Worm (Caenorhabditis elegans) whole organism, L4 larva: ENCODE results near the gene Y48A6B.7.

ENCODE experiments used
- D1046.2 ChIP-seq: fragments of 200-800 bp; sonication (Bioruptor generic); IDR thresholded peaks from 2 replicates; pipeline ENCODE4 v1.3.6; 2022; ENCODE audit warnings: missing genetic modification characterization, missing compliant biosample characterization
- F10B5.3 ChIP-seq: sonication (generic microtip); optimal IDR thresholded peaks from 2 replicates; lab custom pipeline; 2016; ENCODE audit warnings: mild to moderate bottlenecking, missing genetic modification characterization, missing compliant biosample characterization
- R02D3.7 ChIP-seq: fragments of 150-350 bp; sonication (generic microtip); optimal IDR thresholded peaks from 3 replicates; lab custom pipeline; 2014; ENCODE audit warnings: missing biosample characterization, missing genetic modification characterization
- Y48G9A.11 ChIP-seq: fragments of 200-800 bp; sonication (Bioruptor generic); IDR thresholded peaks from 2 replicates; pipeline ENCODE4 v1.3.6; 2022; ENCODE audit warnings: missing genetic modification reagents, missing genetic modification characterization, missing compliant biosample characterization
- ama-1 ChIP-seq: fragments of 150-350 bp; optimal IDR thresholded peaks from 2 replicates; lab custom pipeline; 2014; ENCODE audit warnings: inconsistent platforms, mixed read lengths
- arid-1 ChIP-seq: fragments of 200-800 bp; sonication (Bioruptor generic); conservative IDR thresholded peaks from 2 replicates; pipeline ENCODE4 v1.3.6; 2022; ENCODE audit warnings: missing genetic modification reagents, missing genetic modification characterization, missing compliant biosample characterization
- attf-4 ChIP-seq: sonication (generic microtip); optimal IDR thresholded peaks from 3 replicates; lab custom pipeline; 2017; ENCODE audit warnings: missing biosample characterization, missing genetic modification characterization
- ceh-32 ChIP-seq: sonication (generic microtip); optimal IDR thresholded peaks from 2 replicates; lab custom pipeline; 2016; ENCODE audit warnings: mild to moderate bottlenecking, missing genetic modification characterization, missing compliant biosample characterization; ENCODE audit not compliant: poor library complexity
- dmd-6 ChIP-seq: fragments of 200-800 bp; sonication (Bioruptor generic); IDR thresholded peaks from 2 replicates; pipeline ENCODE4 v1.3.6; 2022; ENCODE audit warnings: missing genetic modification reagents, missing genetic modification characterization, missing compliant biosample characterization
- duxl-1 ChIP-seq: sonication (generic microtip); optimal IDR thresholded peaks from 2 replicates; lab custom pipeline; 2016; ENCODE audit warnings: mild to moderate bottlenecking, missing genetic modification characterization, moderate library complexity, missing compliant biosample characterization; ENCODE audit not compliant: poor library complexity
- dve-1 ChIP-seq: sonication (generic microtip); optimal IDR thresholded peaks from 2 replicates; lab custom pipeline; 2017; ENCODE audit warnings: antibody characterized with exemption, mild to moderate bottlenecking, missing genetic modification characterization, missing compliant biosample characterization; ENCODE audit not compliant: insufficient read depth
- egl-43 ChIP-seq: fragments of 200-800 bp; sonication (Bioruptor generic); IDR thresholded peaks from 2 replicates; pipeline ENCODE4 v1.3.6; 2022; ENCODE audit warnings: missing genetic modification reagents, missing genetic modification characterization, missing compliant biosample characterization
- hlh-11 ChIP-seq: fragments of 200-800 bp; sonication (Bioruptor generic); optimal IDR thresholded peaks from 2 replicates; lab custom pipeline; 2018; ENCODE audit warnings: mild to moderate bottlenecking, missing genetic modification characterization, missing compliant biosample characterization
- hmg-1.1 ChIP-seq: fragments of 200-800 bp; sonication (Bioruptor generic); IDR thresholded peaks from 2 replicates; pipeline ENCODE4 v1.3.6; 2022; ENCODE audit warnings: missing genetic modification reagents, missing genetic modification characterization, missing compliant biosample characterization
- lin-1 ChIP-seq: fragments of 200-800 bp; sonication (Bioruptor generic); IDR thresholded peaks from 2 replicates; pipeline ENCODE4 v1.3.6; 2022; ENCODE audit warnings: missing genetic modification reagents, missing genetic modification characterization, missing compliant biosample characterization
- lin-38 ChIP-seq: fragments of 200-800 bp; sonication (Bioruptor generic); IDR thresholded peaks from 2 replicates; pipeline ENCODE4 v1.3.6; 2022; ENCODE audit warnings: missing genetic modification reagents, missing genetic modification characterization, missing compliant biosample characterization
- mdt-29 ChIP-seq: fragments of 200-800 bp; sonication (Bioruptor generic); IDR thresholded peaks from 2 replicates; pipeline ENCODE4 v1.3.6; 2022; ENCODE audit warnings: missing genetic modification reagents, missing genetic modification characterization, missing compliant biosample characterization
- mep-1 ChIP-seq: fragments of 150-350 bp; sonication (generic microtip); optimal IDR thresholded peaks from 3 replicates; lab custom pipeline; 2014; ENCODE audit warnings: missing biosample characterization, missing genetic modification characterization
- mes-2 ChIP-seq: sonication (generic microtip); optimal IDR thresholded peaks from 2 replicates; lab custom pipeline; 2016; ENCODE audit warnings: missing genotype, mild to moderate bottlenecking, missing genetic modification characterization, missing compliant biosample characterization; ENCODE audit not compliant: poor library complexity, severe bottlenecking
- mxl-2 ChIP-seq: fragments of 200-800 bp; sonication (Bioruptor generic); conservative IDR thresholded peaks from 2 replicates; pipeline ENCODE4 v1.3.6; 2022; ENCODE audit warnings: missing genetic modification reagents, missing genetic modification characterization, missing compliant biosample characterization
- mxl-3 ChIP-seq: fragments of 200-800 bp; sonication (Bioruptor generic); optimal IDR thresholded peaks from 2 replicates; lab custom pipeline; 2018; ENCODE audit warnings: mild to moderate bottlenecking, missing genetic modification characterization, missing compliant biosample characterization
- nhr-10 ChIP-seq: fragments of 150-350 bp; optimal IDR thresholded peaks from 2 replicates; lab custom pipeline; 2014; ENCODE audit warnings: missing biosample characterization, missing genetic modification characterization
- nhr-102 ChIP-seq: sonication (generic microtip); optimal IDR thresholded peaks from 2 replicates; lab custom pipeline; 2016; ENCODE audit warnings: mild to moderate bottlenecking, missing genetic modification characterization, moderate library complexity, missing compliant biosample characterization
- nhr-11 ChIP-seq: fragments of 150-350 bp; optimal IDR thresholded peaks from 2 replicates; lab custom pipeline; 2014; ENCODE audit warnings: missing biosample characterization, missing genetic modification characterization
- nhr-111 ChIP-seq: fragments of 200-800 bp; sonication (Bioruptor generic); optimal IDR thresholded peaks from 2 replicates; lab custom pipeline; 2018; ENCODE audit warnings: mild to moderate bottlenecking, missing genetic modification characterization, missing compliant biosample characterization
- nhr-28 ChIP-seq: fragments of 150-350 bp; optimal IDR thresholded peaks from 2 replicates; lab custom pipeline; 2014; ENCODE audit warnings: missing biosample characterization, missing genetic modification characterization
- nhr-42 ChIP-seq: fragments of 200-800 bp; sonication (Bioruptor generic); IDR thresholded peaks from 2 replicates; pipeline ENCODE4 v1.3.6; 2022; ENCODE audit warnings: missing genetic modification characterization, missing compliant biosample characterization
- nhr-48 ChIP-seq: sonication (generic microtip); optimal IDR thresholded peaks from 2 replicates; lab custom pipeline; 2016; ENCODE audit warnings: mild to moderate bottlenecking, missing genetic modification characterization, missing compliant biosample characterization
- nhr-6 ChIP-seq: fragments of 150-350 bp; optimal IDR thresholded peaks from 2 replicates; lab custom pipeline; 2014; ENCODE audit warnings: missing biosample characterization, missing genetic modification characterization
- nhr-77 ChIP-seq: fragments of 150-350 bp; optimal IDR thresholded peaks from 2 replicates; lab custom pipeline; 2014; ENCODE audit warnings: missing biosample characterization, missing genetic modification characterization
- pqm-1 ChIP-seq: sonication (generic microtip); optimal IDR thresholded peaks from 2 replicates; lab custom pipeline; 2017; ENCODE audit warnings: missing biosample characterization, missing genetic modification characterization
- rbr-2 ChIP-seq: sonication (generic microtip); optimal IDR thresholded peaks from 2 replicates; lab custom pipeline; 2016; ENCODE audit warnings: missing genotype, missing genetic modification characterization, missing compliant biosample characterization
- set-16 ChIP-seq: fragments of 200-800 bp; sonication (Bioruptor generic); IDR thresholded peaks from 2 replicates; pipeline ENCODE4 v1.3.6; 2022; ENCODE audit warnings: missing genetic modification reagents, missing genetic modification characterization, missing compliant biosample characterization
- spr-1 ChIP-seq: sonication (generic microtip); optimal IDR thresholded peaks from 2 replicates; lab custom pipeline; 2016; ENCODE audit warnings: mild to moderate bottlenecking, missing genetic modification characterization, missing compliant biosample characterization
- unc-130 ChIP-seq: sonication (generic microtip); optimal IDR thresholded peaks from 2 replicates; lab custom pipeline; 2016; ENCODE audit warnings: missing genetic modification reagents, missing genetic modification characterization, missing compliant biosample characterization
- zag-1 ChIP-seq: fragments of 150-350 bp; optimal IDR thresholded peaks from 2 replicates; lab custom pipeline; 2014; ENCODE audit warnings: missing biosample characterization, missing genetic modification characterization
- zip-2 ChIP-seq: fragments of 150-350 bp; optimal IDR thresholded peaks from 2 replicates; lab custom pipeline; 2014; ENCODE audit warnings: missing biosample characterization, missing genetic modification characterization
- ztf-11 ChIP-seq: fragments of 150-350 bp; optimal IDR thresholded peaks from 2 replicates; lab custom pipeline; 2014; ENCODE audit warnings: missing biosample characterization, missing genetic modification characterization
- ztf-7 ChIP-seq: fragments of 150-350 bp; optimal IDR thresholded peaks from 2 replicates; lab custom pipeline; 2014; ENCODE audit warnings: missing biosample characterization, missing genetic modification characterization

The Y48A6B.7 gene

ce11 chrIII:11007552-11008272 lies 18.7 kb downstream of the Y48A6B.7 start, which contains the start of the genes fipr-17 and Y48A6B.3 (continued):
- no peak for TF ChIP-seq spr-1
- peak; percentile 60 for TF ChIP-seq duxl-1 (tag; lab: Kevin White, UChicago)
- no peak for TF ChIP-seq pqm-1 (tag; lab: Kevin White, UChicago)
- peak; percentile 72 for TF ChIP-seq mep-1 (tag; lab: Kevin White, UChicago)
- peak; percentile 57 for TF ChIP-seq hmg-1.1
- peak; percentile 55; the same call in 1 of the 2 replicates for TF ChIP-seq arid-1 (GFP tag; lab: Robert Waterston, UW)
- TF ChIP-seq unc-130 (GFP tag; lab: Kevin White, UChicago) = peak; percentile 39
- 0 out of 2 replicates have a peak, but pooled peaks have one; percentile 63 for TF ChIP-seq nhr-42 (GFP tag; lab: Robert Waterston, UW)
- peak; percentile 69 for TF ChIP-seq rbr-2 (tag; lab: Kevin White, UChicago)
- TF ChIP-seq mes-2 = peak; percentile 93
- no peak for TF ChIP-seq zag-1 (tag; lab: Kevin White, UChicago)
- TF ChIP-seq lin-38 (GFP tag; lab: Robert Waterston, UW) = peak; percentile 98
- TF ChIP-seq nhr-10 (tag; lab: Kevin White, UChicago) = no peak
- TF ChIP-seq dve-1 (tag; lab: Kevin White, UChicago) = peak; percentile 80
- peak; percentile 19 for TF ChIP-seq nhr-102 (tag; lab: Kevin White, UChicago)
- TF ChIP-seq ama-1 (lab: Kevin White, UChicago) = no peak
- TF ChIP-seq mdt-29 (GFP tag; lab: Robert Waterston, UW) = no peak
- TF ChIP-seq nhr-11 (tag; lab: Kevin White, UChicago) = peak; percentile 68
- TF ChIP-seq dmd-6 (GFP tag; lab: Robert Waterston, UW) = peak; percentile 39; the same call in 1 of the 2 replicates
- peak; percentile 75 for TF ChIP-seq nhr-77 (tag; lab: Kevin White, UChicago)
- TF ChIP-seq, all 104 proteins: peak for 27

- TF ChIP-seq ztf-7 (tag; lab: Kevin White, UChicago) = no peak
- peak; percentile 52 for TF ChIP-seq set-16 (GFP tag; lab: Robert Waterston, UW)
- TF ChIP-seq, all 104 proteins: peak for 1
These were observed 23.6 kb downstream of the Y48A6B.7 start for ce11 chrIII:11002808-11003207.

- TF ChIP-seq nhr-111 (GFP tag; lab: Kevin White, UChicago) (no peak), zip-2 (tag; lab: Kevin White, UChicago) (no peak), egl-43 (GFP tag; lab: Robert Waterston, UW) (no peak), duxl-1 (tag; lab: Kevin White, UChicago) (no peak), nhr-10 (tag; lab: Kevin White, UChicago) (no peak), nhr-28 (no peak), hlh-11 (tag; lab: Kevin White, UChicago) (no peak), attf-4 (tag; lab: Kevin White, UChicago) (no peak), mxl-3 (GFP tag; lab: Kevin White, UChicago) (no peak), ztf-7 (tag; lab: Kevin White, UChicago) (no peak), ztf-11 (no peak)
These were observed 31.2 kb downstream of the Y48A6B.7 start, which contains the start of gene dmsr-5 for ce11 chrIII:10995156-10995555. dmsr-5 (minus strand) TSS chrIII:10995256.

- TF ChIP-seq R02D3.7 (no peak), duxl-1 (tag; lab: Kevin White, UChicago) (no peak), nhr-48 (tag; lab: Kevin White, UChicago) (no peak), unc-130 (GFP tag; lab: Kevin White, UChicago) (no peak), F10B5.3 (tag; lab: Kevin White, UChicago) (no peak), pqm-1 (tag; lab: Kevin White, UChicago) (no peak), Y48G9A.11 (GFP tag; lab: Robert Waterston, UW) (no peak), D1046.2 (GFP tag; lab: Robert Waterston, UW) (no peak), mxl-2 (GFP tag; lab: Robert Waterston, UW) (no peak), nhr-6 (no peak), lin-1 (GFP tag; lab: Robert Waterston, UW) (no peak), ceh-32 (tag; lab: Kevin White, UChicago) (no peak)
These were observed 32.3 kb downstream of the Y48A6B.7 start for ce11 chrIII:10994085-10994484.
